Worm (Caenorhabditis elegans) whole organism, L4 larva: ENCODE results near the gene nlp-46.
A peak's percentile ranks its signal among the peaks of the same experiment; 100 is the strongest.

Experiments used
- R02D3.7 ChIP-seq: fragments of 150-350 bp; sonication (generic microtip); optimal IDR thresholded peaks from 3 replicates; lab custom pipeline; 2014; ENCODE audit warnings: missing biosample characterization, missing genetic modification characterization
- T20F7.1 ChIP-seq: fragments of 200-800 bp; sonication (Bioruptor generic); optimal IDR thresholded peaks from 2 replicates; lab custom pipeline; 2018; ENCODE audit warnings: mild to moderate bottlenecking, missing genetic modification characterization, missing compliant biosample characterization
- Y105C5A.15 ChIP-seq: fragments of 200-800 bp; sonication (Bioruptor generic); IDR thresholded peaks from 2 replicates; pipeline ENCODE4 v1.3.6; 2022; ENCODE audit warnings: missing genetic modification characterization, missing compliant biosample characterization
- Y48G9A.11 ChIP-seq: fragments of 200-800 bp; sonication (Bioruptor generic); IDR thresholded peaks from 2 replicates; pipeline ENCODE4 v1.3.6; 2022; ENCODE audit warnings: missing genetic modification reagents, missing genetic modification characterization, missing compliant biosample characterization
- Y5F2A.4 ChIP-seq: fragments of 200-800 bp; sonication (Bioruptor generic); optimal IDR thresholded peaks from 2 replicates; lab custom pipeline; 2018; ENCODE audit warnings: mild to moderate bottlenecking, missing genetic modification characterization, missing compliant biosample characterization
- ZK337.2 ChIP-seq: fragments of 200-800 bp; sonication (Bioruptor generic); IDR thresholded peaks from 2 replicates; pipeline ENCODE4 v1.3.6; 2022; ENCODE audit warnings: missing genetic modification reagents, missing genetic modification characterization, missing compliant biosample characterization
- aha-1 ChIP-seq: fragments of 150-350 bp; peaks from one replicate; lab custom pipeline; 2014; ENCODE audit warnings: missing biosample characterization, missing genetic modification characterization
- ceh-28 ChIP-seq: fragments of 150-350 bp; optimal IDR thresholded peaks from 2 replicates; lab custom pipeline; 2014; ENCODE audit warnings: missing biosample characterization, missing genetic modification reagents, missing genetic modification characterization
- ceh-62 ChIP-seq: sonication (generic microtip); optimal IDR thresholded peaks from 2 replicates; lab custom pipeline; 2017; ENCODE audit warnings: missing biosample characterization, missing genetic modification characterization
- ceh-82 ChIP-seq: sonication (generic microtip); optimal IDR thresholded peaks from 2 replicates; lab custom pipeline; 2017; ENCODE audit warnings: missing biosample characterization, missing genetic modification characterization
- ctbp-1 ChIP-seq: fragments of 200-800 bp; sonication (Bioruptor generic); IDR thresholded peaks from 2 replicates; pipeline ENCODE4 v1.3.6; 2022; ENCODE audit warnings: missing genetic modification reagents, missing genetic modification characterization, missing compliant biosample characterization
- daf-16 ChIP-seq, 3 experiments: sonication (generic microtip); optimal IDR thresholded peaks; 2 replicates each; lab custom pipeline; 2016 to 2017; ENCODE audit warnings: missing genetic modification characterization in 3 of 3, missing genetic modification reagents in 3 of 3, mild to moderate bottlenecking in 2 of 3, missing compliant biosample characterization in 2 of 3, missing biosample characterization in 1 of 3, moderate library complexity in 1 of 3
- dmd-6 ChIP-seq: fragments of 200-800 bp; sonication (Bioruptor generic); IDR thresholded peaks from 2 replicates; pipeline ENCODE4 v1.3.6; 2022; ENCODE audit warnings: missing genetic modification reagents, missing genetic modification characterization, missing compliant biosample characterization
- dmd-8 ChIP-seq: fragments of 200-800 bp; sonication (Bioruptor generic); IDR thresholded peaks from 2 replicates; pipeline ENCODE4 v1.3.6; 2022; ENCODE audit warnings: missing genetic modification characterization, missing compliant biosample characterization
- dve-1 ChIP-seq: sonication (generic microtip); optimal IDR thresholded peaks from 2 replicates; lab custom pipeline; 2017; ENCODE audit warnings: antibody characterized with exemption, mild to moderate bottlenecking, missing genetic modification characterization, missing compliant biosample characterization; ENCODE audit not compliant: insufficient read depth
- egl-43 ChIP-seq: fragments of 200-800 bp; sonication (Bioruptor generic); IDR thresholded peaks from 2 replicates; pipeline ENCODE4 v1.3.6; 2022; ENCODE audit warnings: missing genetic modification reagents, missing genetic modification characterization, missing compliant biosample characterization
- fkh-10 ChIP-seq: fragments of 150-350 bp; optimal IDR thresholded peaks from 2 replicates; lab custom pipeline; 2014; ENCODE audit warnings: missing biosample characterization, missing genetic modification reagents, missing genetic modification characterization
- hlh-11 ChIP-seq: fragments of 200-800 bp; sonication (Bioruptor generic); optimal IDR thresholded peaks from 2 replicates; lab custom pipeline; 2018; ENCODE audit warnings: mild to moderate bottlenecking, missing genetic modification characterization, missing compliant biosample characterization
- hlh-30 ChIP-seq: sonication (generic microtip); optimal IDR thresholded peaks from 2 replicates; lab custom pipeline; 2017; ENCODE audit warnings: antibody characterized with exemption, mild to moderate bottlenecking, missing genetic modification characterization, missing compliant biosample characterization; ENCODE audit not compliant: insufficient read depth
- hmg-1.1 ChIP-seq: fragments of 200-800 bp; sonication (Bioruptor generic); IDR thresholded peaks from 2 replicates; pipeline ENCODE4 v1.3.6; 2022; ENCODE audit warnings: missing genetic modification reagents, missing genetic modification characterization, missing compliant biosample characterization
- lin-15B ChIP-seq: fragments of 150-350 bp; sonication (generic microtip); optimal IDR thresholded peaks from 3 replicates; lab custom pipeline; 2014; ENCODE audit warnings: missing biosample characterization, missing genetic modification characterization
- lsy-2 ChIP-seq, 2 experiments: fragments of 150-350 bp in 1 of 2; sonication (generic microtip) in 1 of 2; optimal IDR thresholded peaks; 2 replicates each; lab custom pipeline; 2014 to 2017; ENCODE audit warnings: missing biosample characterization in 2 of 2, missing genetic modification characterization in 2 of 2
- madf-9 ChIP-seq: fragments of 200-800 bp; sonication (Bioruptor generic); conservative IDR thresholded peaks from 2 replicates; pipeline ENCODE4 v1.3.6; 2022; ENCODE audit warnings: missing genetic modification reagents, missing genetic modification characterization, missing compliant biosample characterization
- mdl-1 ChIP-seq, 2 experiments: fragments of 150-350 bp in 1 of 2; sonication (generic microtip) in 1 of 2; optimal IDR thresholded peaks; 2 replicates each; lab custom pipeline; 2014 to 2017; ENCODE audit warnings: missing biosample characterization in 2 of 2, missing genetic modification characterization in 2 of 2
- mep-1 ChIP-seq: fragments of 150-350 bp; sonication (generic microtip); optimal IDR thresholded peaks from 3 replicates; lab custom pipeline; 2014; ENCODE audit warnings: missing biosample characterization, missing genetic modification characterization
- mes-2 ChIP-seq: sonication (generic microtip); optimal IDR thresholded peaks from 2 replicates; lab custom pipeline; 2016; ENCODE audit warnings: missing genotype, mild to moderate bottlenecking, missing genetic modification characterization, missing compliant biosample characterization; ENCODE audit not compliant: poor library complexity, severe bottlenecking
- nhr-102 ChIP-seq: sonication (generic microtip); optimal IDR thresholded peaks from 2 replicates; lab custom pipeline; 2016; ENCODE audit warnings: mild to moderate bottlenecking, missing genetic modification characterization, moderate library complexity, missing compliant biosample characterization
- nhr-11 ChIP-seq: fragments of 150-350 bp; optimal IDR thresholded peaks from 2 replicates; lab custom pipeline; 2014; ENCODE audit warnings: missing biosample characterization, missing genetic modification characterization
- nhr-111 ChIP-seq: fragments of 200-800 bp; sonication (Bioruptor generic); optimal IDR thresholded peaks from 2 replicates; lab custom pipeline; 2018; ENCODE audit warnings: mild to moderate bottlenecking, missing genetic modification characterization, missing compliant biosample characterization
- nhr-41 ChIP-seq: fragments of 200-800 bp; sonication (Bioruptor generic); IDR thresholded peaks from 2 replicates; pipeline ENCODE4 v1.3.6; 2022; ENCODE audit warnings: missing genetic modification reagents, missing genetic modification characterization, missing compliant biosample characterization
- nhr-6 ChIP-seq: fragments of 150-350 bp; optimal IDR thresholded peaks from 2 replicates; lab custom pipeline; 2014; ENCODE audit warnings: missing biosample characterization, missing genetic modification characterization
- nhr-76 ChIP-seq: fragments of 150-350 bp; optimal IDR thresholded peaks from 2 replicates; lab custom pipeline; 2014; ENCODE audit warnings: missing biosample characterization, missing genetic modification characterization
- set-16 ChIP-seq: fragments of 200-800 bp; sonication (Bioruptor generic); IDR thresholded peaks from 2 replicates; pipeline ENCODE4 v1.3.6; 2022; ENCODE audit warnings: missing genetic modification reagents, missing genetic modification characterization, missing compliant biosample characterization
- snpc-4 ChIP-seq: fragments of 150-350 bp; optimal IDR thresholded peaks from 2 replicates; lab custom pipeline; 2014; ENCODE audit warnings: missing biosample characterization, missing genetic modification characterization
- unc-62 ChIP-seq, 3 experiments: fragments of 150-350 bp in 1 of 3; sonication (generic microtip); optimal IDR thresholded peaks in 2 of 3; peaks in 1 of 3; 1 replicate in 1 of 3; 2 replicates in 2 of 3; lab custom pipeline; 2014 to 2017; ENCODE audit warnings: missing biosample characterization in 3 of 3, missing genetic modification characterization in 3 of 3, missing genetic modification reagents in 3 of 3, missing genotype in 1 of 3
- vab-7 ChIP-seq: fragments of 200-800 bp; sonication (Bioruptor generic); IDR thresholded peaks from 2 replicates; pipeline ENCODE4 v1.3.6; 2022; ENCODE audit warnings: missing genetic modification reagents, missing genetic modification characterization, missing compliant biosample characterization

nlp-46 gene

DNA sequence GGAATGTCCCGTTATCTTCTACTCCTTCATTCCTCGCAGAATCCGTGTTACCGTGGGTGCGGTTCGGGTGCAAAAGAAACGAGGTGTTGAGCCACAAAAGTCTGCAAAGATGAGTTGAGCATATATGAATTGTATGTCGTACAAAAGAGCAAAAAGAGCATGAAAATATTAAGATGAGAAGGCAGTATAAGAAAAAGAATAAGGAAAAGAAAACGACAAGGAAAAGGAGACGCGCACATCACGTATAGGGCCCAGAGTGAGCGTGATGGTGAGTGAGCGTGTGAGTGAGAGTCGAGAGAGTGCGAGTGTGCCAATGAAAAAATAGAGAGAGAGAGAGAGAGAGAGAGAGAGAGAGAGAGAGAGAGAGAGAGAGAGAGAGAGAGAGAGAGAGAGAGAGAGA lies 43.2 kb downstream of the nlp-46 start, which contains the start of gene egl-10:
TSS of gene egl-10 (minus strand) at position 101 of the 400 bp plus-strand sequence.
- TF ChIP-seq mes-2 (tag; lab: Kevin White, UChicago) (peak; percentile 50), nhr-41 (GFP tag; lab: Robert Waterston, UW) (no peak), nhr-11 (tag; lab: Kevin White, UChicago) (no peak), nhr-6 (peak; percentile 11), hlh-30 (tag; lab: Kevin White, UChicago) (peak; percentile 11), dve-1 (tag; lab: Kevin White, UChicago) (peak; percentile 19), hmg-1.1 (GFP tag; lab: Robert Waterston, UW) (0 out of 2 replicates have a peak, but pooled peaks have one; percentile 21)

- peak; percentile 16 for TF ChIP-seq dve-1 (tag; lab: Kevin White, UChicago)
- TF ChIP-seq lsy-2 (tag; optimal IDR thresholded peaks at IDR 0.05; lab: Kevin White, UChicago), result peak in 1 of 2 experiments; percentile 36
- peak; percentile 25 for TF ChIP-seq mep-1 (tag; lab: Kevin White, UChicago)
- peak; percentile 1 for TF ChIP-seq hlh-11 (tag; lab: Kevin White, UChicago)
- no peak for TF ChIP-seq hmg-1.1 (GFP tag; lab: Robert Waterston, UW)
- TF ChIP-seq dmd-6, result no peak
- TF ChIP-seq aha-1 (tag; lab: Kevin White, UChicago), result peak; percentile 68
- no peak for TF ChIP-seq ceh-82 (tag; lab: Kevin White, UChicago)
- peak in 1 of 2 experiments; percentile 32 for TF ChIP-seq mdl-1 (tag; optimal IDR thresholded peaks at IDR 0.05; lab: Kevin White, UChicago)
- peak in 1 of 2 experiments; percentile 59 for TF ChIP-seq daf-16 (GFP tag; optimal IDR thresholded peaks at IDR 0.05; lab: Kevin White, UChicago)
- no peak for TF ChIP-seq daf-16 (tag; optimal IDR thresholded peaks at IDR 0.05; lab: Kevin White, UChicago)
These were observed 45.5 kb downstream of the nlp-46 start for ce11 chrV:12460583-12460982.

- no peak for TF ChIP-seq nhr-102 (tag; lab: Kevin White, UChicago)
- TF ChIP-seq set-16 (GFP tag; lab: Robert Waterston, UW), result peak; percentile 93
- no peak for TF ChIP-seq snpc-4 (tag; lab: Kevin White, UChicago)
- TF ChIP-seq ctbp-1, result 0 out of 2 replicates have a peak, but pooled peaks have one; percentile 14
- no peak for TF ChIP-seq Y105C5A.15
- peak; percentile 27 for TF ChIP-seq aha-1 (tag; lab: Kevin White, UChicago)
- TF ChIP-seq egl-43, result peak; percentile 42; the same call in 1 of the 2 replicates
- TF ChIP-seq dmd-8 (GFP tag; lab: Robert Waterston, UW), result 0 out of 2 replicates have a peak, but pooled peaks have one; percentile 38
- no peak for TF ChIP-seq unc-62 (GFP tag; optimal IDR thresholded peaks at IDR 0.05 in 1 of 2; lab: Kevin White, UChicago)
- no peak for TF ChIP-seq unc-62 (tag; optimal IDR thresholded peaks at IDR 0.05; lab: Kevin White, UChicago)
- TF ChIP-seq nhr-111, result no peak
- TF ChIP-seq lin-15B (tag; lab: Kevin White, UChicago), result no peak
- TF ChIP-seq nhr-76, result no peak
- no peak for TF ChIP-seq fkh-10
- TF ChIP-seq R02D3.7 (tag; lab: Kevin White, UChicago), result no peak
- no peak for TF ChIP-seq T20F7.1 (GFP tag; lab: Kevin White, UChicago)
- no peak for TF ChIP-seq mep-1 (tag; lab: Kevin White, UChicago)
- TF ChIP-seq hlh-30 (tag; lab: Kevin White, UChicago), result no peak
- no peak for TF ChIP-seq Y5F2A.4
- no peak for TF ChIP-seq Y48G9A.11
- TF ChIP-seq ceh-62, result no peak
- no peak for TF ChIP-seq vab-7
- no peak for TF ChIP-seq mdl-1 (tag; optimal IDR thresholded peaks at IDR 0.05; lab: Kevin White, UChicago)
- no peak for TF ChIP-seq ZK337.2 (GFP tag; lab: Robert Waterston, UW)
- TF ChIP-seq madf-9, result no peak
- TF ChIP-seq ceh-28 (tag; lab: Kevin White, UChicago), result no peak
These were observed 50.4 kb downstream of the nlp-46 start for ce11 chrV:12455695-12456094.
